Worm (Caenorhabditis elegans) whole organism, young adult: Measurements from ENCODE around the gene glb-32.

Experiments
- F23B12.7 ChIP-seq: sonication (generic microtip); optimal IDR thresholded peaks from 2 replicates; lab custom pipeline; 2017; ENCODE audit warnings: missing genetic modification characterization, mild to moderate bottlenecking, missing compliant biosample characterization, antibody characterized with exemption, moderate library complexity; ENCODE audit not compliant: insufficient read depth
- F37B4.10 ChIP-seq: fragments of 200-800 bp; sonication (Bioruptor generic); IDR thresholded peaks from 2 replicates; pipeline ENCODE4 v1.3.6; 2022; ENCODE audit warnings: missing genetic modification characterization, missing compliant biosample characterization
- F39B2.1 ChIP-seq: fragments of 200-800 bp; sonication (Bioruptor generic); IDR thresholded peaks from 2 replicates; pipeline ENCODE4 v1.3.6; 2022; ENCODE audit warnings: missing genetic modification reagents, missing genetic modification characterization, missing compliant biosample characterization
- K12H6.12 ChIP-seq: fragments of 200-800 bp; sonication (Bioruptor generic); optimal IDR thresholded peaks from 2 replicates; lab custom pipeline; 2018; ENCODE audit warnings: mild to moderate bottlenecking, missing genetic modification characterization, missing compliant biosample characterization
- Y53F4B.3 ChIP-seq: fragments of 200-800 bp; sonication (Bioruptor generic); IDR thresholded peaks from 2 replicates; pipeline ENCODE4 v1.3.6; 2022; ENCODE audit warnings: missing genetic modification reagents, missing genetic modification characterization, missing compliant biosample characterization
- Y53G8AR.9 ChIP-seq: fragments of 200-800 bp; sonication (Bioruptor generic); conservative IDR thresholded peaks from 2 replicates; pipeline ENCODE4 v1.3.6; 2022; ENCODE audit warnings: missing genetic modification reagents, missing genetic modification characterization, missing compliant biosample characterization
- aptf-2 ChIP-seq: fragments of 200-800 bp; sonication (Bioruptor generic); conservative IDR thresholded peaks from 2 replicates; pipeline ENCODE4 v1.3.6; 2022; ENCODE audit warnings: missing genetic modification reagents, missing genetic modification characterization, missing compliant biosample characterization
- attf-5 ChIP-seq: fragments of 200-800 bp; sonication (Bioruptor generic); optimal IDR thresholded peaks from 2 replicates; lab custom pipeline; 2018; ENCODE audit warnings: mild to moderate bottlenecking, missing genetic modification characterization, missing compliant biosample characterization
- attf-6 ChIP-seq: fragments of 200-800 bp; sonication (Bioruptor generic); IDR thresholded peaks from 2 replicates; pipeline ENCODE4 v1.3.6; 2022; ENCODE audit warnings: missing genetic modification reagents, missing genetic modification characterization, missing compliant biosample characterization
- cebp-1 ChIP-seq, 2 experiments: fragments of 200-800 bp in 1 of 2; sonication (Bioruptor generic) in 1 of 2; sonication (generic microtip) in 1 of 2; IDR thresholded peaks in 1 of 2; optimal IDR thresholded peaks in 1 of 2; 2 replicates each; pipeline versions ENCODE4 v1.3.6 to Lab custom; 2017 to 2022; ENCODE audit warnings: missing compliant biosample characterization in 2 of 2, missing genetic modification characterization in 2 of 2, mild to moderate bottlenecking in 1 of 2, missing genetic modification reagents in 1 of 2, moderate library complexity in 1 of 2
- cebp-2 ChIP-seq: fragments of 200-800 bp; sonication (Bioruptor generic); IDR thresholded peaks from 2 replicates; pipeline ENCODE4 v1.3.6; 2022; ENCODE audit warnings: missing genetic modification characterization, missing compliant biosample characterization
- ceh-100 ChIP-seq: fragments of 200-800 bp; sonication (Bioruptor generic); IDR thresholded peaks from 2 replicates; pipeline ENCODE4 v1.3.6; 2022; ENCODE audit warnings: missing genetic modification reagents, missing genetic modification characterization, missing compliant biosample characterization
- dox-1 ChIP-seq: fragments of 200-800 bp; sonication (Bioruptor generic); IDR thresholded peaks from 2 replicates; pipeline ENCODE4 v1.3.6; 2022; ENCODE audit warnings: missing genetic modification reagents, missing genetic modification characterization, missing compliant biosample characterization
- ets-4 ChIP-seq: fragments of 200-800 bp; sonication (Bioruptor generic); optimal IDR thresholded peaks from 2 replicates; lab custom pipeline; 2018; ENCODE audit warnings: mild to moderate bottlenecking, missing genetic modification characterization, missing compliant biosample characterization
- lin-26 ChIP-seq: fragments of 200-800 bp; sonication (Bioruptor generic); IDR thresholded peaks from 2 replicates; pipeline ENCODE4 v1.3.6; 2022; ENCODE audit warnings: missing genetic modification reagents, missing genetic modification characterization, missing compliant biosample characterization
- lir-1 ChIP-seq: fragments of 200-800 bp; sonication (Bioruptor generic); conservative IDR thresholded peaks from 2 replicates; pipeline ENCODE4 v1.3.6; 2022; ENCODE audit warnings: missing genetic modification reagents, missing genetic modification characterization, missing compliant biosample characterization
- lsy-27 ChIP-seq: sonication (generic microtip); optimal IDR thresholded peaks from 2 replicates; lab custom pipeline; 2017; ENCODE audit warnings: missing genetic modification characterization, mild to moderate bottlenecking, missing compliant biosample characterization, antibody characterized with exemption, missing genotype, borderline replicate concordance; ENCODE audit not compliant: insufficient read depth
- mcd-1 ChIP-seq: fragments of 200-800 bp; sonication (Bioruptor generic); IDR thresholded peaks from 2 replicates; pipeline ENCODE4 v1.3.6; 2022; ENCODE audit warnings: missing genetic modification reagents, missing genetic modification characterization, missing compliant biosample characterization
- mel-28 ChIP-seq: sonication (generic microtip); optimal IDR thresholded peaks from 2 replicates; lab custom pipeline; 2016; ENCODE audit warnings: borderline replicate concordance, mild to moderate bottlenecking, missing genetic modification characterization, missing compliant biosample characterization
- mxl-1 ChIP-seq: sonication (generic microtip); optimal IDR thresholded peaks from 2 replicates; lab custom pipeline; 2016; ENCODE audit warnings: missing genetic modification characterization, missing compliant biosample characterization
- nfya-1 ChIP-seq: sonication (generic microtip); optimal IDR thresholded peaks from 2 replicates; lab custom pipeline; 2017; ENCODE audit warnings: antibody characterized with exemption, missing compliant biosample characterization, missing genetic modification characterization, borderline replicate concordance; ENCODE audit not compliant: insufficient read depth
- nfyb-1 ChIP-seq: fragments of 200-800 bp; sonication (Bioruptor generic); IDR thresholded peaks from 2 replicates; pipeline ENCODE4 v1.3.6; 2022; ENCODE audit warnings: missing genetic modification reagents, missing genetic modification characterization, missing compliant biosample characterization
- pha-4 ChIP-seq: fragments of 150-350 bp; sonication (generic microtip); optimal IDR thresholded peaks from 2 replicates; lab custom pipeline; 2014; ENCODE audit warnings: missing biosample characterization, missing genetic modification reagents, missing genetic modification characterization
- rcor-1 ChIP-seq: fragments of 200-800 bp; sonication (Bioruptor generic); IDR thresholded peaks from 2 replicates; pipeline ENCODE4 v1.3.6; 2022; ENCODE audit warnings: missing genetic modification reagents, missing genetic modification characterization, missing compliant biosample characterization
- repo-1 ChIP-seq: sonication (generic microtip); optimal IDR thresholded peaks from 2 replicates; lab custom pipeline; 2017; ENCODE audit warnings: mild to moderate bottlenecking, missing genetic modification characterization, missing compliant biosample characterization
- snpc-3.4 ChIP-seq: sonication (generic microtip); optimal IDR thresholded peaks from 2 replicates; lab custom pipeline; 2017; ENCODE audit warnings: missing genetic modification characterization, mild to moderate bottlenecking, missing compliant biosample characterization, antibody characterized with exemption, moderate library complexity, missing genotype, missing genetic modification reagents
- tbp1 ChIP-seq: fragments of 200-800 bp; sonication (Bioruptor generic); optimal IDR thresholded peaks from 2 replicates; lab custom pipeline; 2018; ENCODE audit warnings: mild to moderate bottlenecking, missing genetic modification characterization, missing compliant biosample characterization
- unc-130 ChIP-seq: sonication (generic microtip); optimal IDR thresholded peaks from 2 replicates; lab custom pipeline; 2016; ENCODE audit warnings: missing genetic modification reagents, missing genetic modification characterization, missing compliant biosample characterization
- zim-3 ChIP-seq: sonication (generic microtip); optimal IDR thresholded peaks from 2 replicates; lab custom pipeline; 2017; ENCODE audit warnings: mild to moderate bottlenecking, missing genetic modification characterization, moderate library complexity, missing compliant biosample characterization
- ztf-18 ChIP-seq: sonication (generic microtip); optimal IDR thresholded peaks from 2 replicates; lab custom pipeline; 2016; ENCODE audit warnings: missing genotype, mild to moderate bottlenecking, missing genetic modification characterization, missing compliant biosample characterization
- ztf-6 ChIP-seq: fragments of 200-800 bp; sonication (Bioruptor generic); IDR thresholded peaks from 2 replicates; pipeline ENCODE4 v1.3.6; 2022; ENCODE audit warnings: missing genetic modification reagents, missing genetic modification characterization, missing compliant biosample characterization

Gene glb-32

ce11 chrV:5089497-5090134, at the start of gene glb-32:
TSS of gene glb-32 (minus strand) at chrV:5089547.
- TF ChIP-seq lsy-27 (tag; lab: Kevin White, UChicago) (no peak), ets-4 (GFP tag; lab: Kevin White, UChicago) (no peak), mel-28 (tag; lab: Kevin White, UChicago) (no peak), ztf-18 (tag; lab: Kevin White, UChicago) (no peak), zim-3 (tag; lab: Kevin White, UChicago) (no peak), mxl-1 (tag; lab: Kevin White, UChicago) (no peak), Y53F4B.3 (no peak), F23B12.7 (tag; lab: Kevin White, UChicago) (no peak), nfyb-1 (no peak), rcor-1 (GFP tag; lab: Robert Waterston, UW) (no peak), dox-1 (GFP tag; lab: Robert Waterston, UW) (no peak), mcd-1 (GFP tag; lab: Robert Waterston, UW) (no peak), lin-26 (no peak), F39B2.1 (GFP tag; lab: Robert Waterston, UW) (no peak)

- no peak for TF ChIP-seq ztf-6 (GFP tag; lab: Robert Waterston, UW)
- no peak for TF ChIP-seq ceh-100 (GFP tag; lab: Robert Waterston, UW)
- TF ChIP-seq lir-1 (GFP tag; lab: Robert Waterston, UW) = no peak
- no peak for TF ChIP-seq pha-4 (tag; lab: Kevin White, UChicago)
- TF ChIP-seq repo-1 (tag; lab: Kevin White, UChicago) = no peak
- TF ChIP-seq cebp-2 (GFP tag; lab: Robert Waterston, UW) = no peak
- TF ChIP-seq, all 124 proteins: peak for 0
Observed at ce11 chrV:5137919-5138318, 48.6 kb upstream of the glb-32 start, which contains the start of gene F14F9.3. TSS of gene F14F9.3 (plus strand) at chrV:5138219.

ce11 chrV:5132441-5132840, 43.1 kb upstream of the glb-32 start, which contains the start of gene F14F9.4:
TSS of gene F14F9.4 (plus strand) at chrV:5132741.
- no peak for TF ChIP-seq unc-130 (GFP tag; lab: Kevin White, UChicago)

- TF ChIP-seq K12H6.12 (tag; lab: Kevin White, UChicago) (no peak), cebp-1 (GFP tag; IDR thresholded peaks at IDR 0.05; lab: Robert Waterston, UW) (peak; percentile 97), cebp-1 (tag; optimal IDR thresholded peaks at IDR 0.05; lab: Kevin White, UChicago) (peak; percentile 99), aptf-2 (GFP tag; lab: Robert Waterston, UW) (no peak), tbp1 (no peak), nfya-1 (tag; lab: Kevin White, UChicago) (no peak), F37B4.10 (GFP tag; lab: Robert Waterston, UW) (no peak), Y53G8AR.9 (no peak), ztf-18 (tag; lab: Kevin White, UChicago) (no peak), attf-5 (peak; percentile 44), snpc-3.4 (tag; lab: Kevin White, UChicago) (no peak), mel-28 (tag; lab: Kevin White, UChicago) (no peak), attf-6 (GFP tag; lab: Robert Waterston, UW) (no peak)
Observed at ce11 chrV:5131380-5131779, 42.0 kb upstream of the glb-32 start.
